Worm (Caenorhabditis elegans): Measurements from ENCODE around the gene K08D9.6.

K08D9.6 gene

ce11 chrV:3236610-3237009 lies 1.8 kb upstream of the K08D9.6 start, which contains the start of the genes K08D9.9 and str-16:
TSS of gene K08D9.9 (minus strand) at chrV:3236710.
TSS of gene str-16 (plus strand) at chrV:3236875.
- no peak for TF ChIP-seq hmg-1.2 (GFP tag; IDR thresholded peaks at IDR 0.05)
- TF ChIP-seq B0035.1 (tag; optimal IDR thresholded peaks at IDR 0.05) = no peak
- TF ChIP-seq Y79H2A.3 (GFP tag; conservative IDR thresholded peaks at IDR 0.05) = no peak
- no peak for TF ChIP-seq snpc-1.1 (tag; optimal IDR thresholded peaks at IDR 0.05; ENCODE audit: insufficient read depth)
- no peak for TF ChIP-seq T26A5.8 (tag; optimal IDR thresholded peaks at IDR 0.05)
- no peak for TF ChIP-seq F23B12.7 (tag; optimal IDR thresholded peaks at IDR 0.05; ENCODE audit: insufficient read depth)
- no peak for TF ChIP-seq ceh-100 (GFP tag; IDR thresholded peaks at IDR 0.05)
- no peak for TF ChIP-seq snpc-4 (GFP tag; optimal IDR thresholded peaks at IDR 0.05)
- TF ChIP-seq snpc-4 (tag; optimal IDR thresholded peaks at IDR 0.05) = no peak
- no peak for TF ChIP-seq ztf-28 (GFP tag; IDR thresholded peaks at IDR 0.05)
- no peak for TF ChIP-seq ztf-6 (GFP tag; IDR thresholded peaks at IDR 0.05)
- no peak for TF ChIP-seq atf-7 (tag; optimal IDR thresholded peaks at IDR 0.05)
- TF ChIP-seq akir-1 (GFP tag; optimal IDR thresholded peaks at IDR 0.05) = no peak
- TF ChIP-seq nhr-90 (tag; optimal IDR thresholded peaks at IDR 0.05) = no peak
- no peak for TF ChIP-seq ztf-18 (tag; optimal IDR thresholded peaks at IDR 0.05)
- no peak for TF ChIP-seq bed-2 (GFP tag; IDR thresholded peaks at IDR 0.05)
- TF ChIP-seq C17E4.6 (GFP tag; IDR thresholded peaks at IDR 0.05) = no peak
- no peak for TF ChIP-seq mel-28 (tag; optimal IDR thresholded peaks at IDR 0.05; ENCODE audit: borderline replicate concordance)

ce11 chrV:3230597-3230996 lies 4.2 kb downstream of the K08D9.6 start, which contains the start of gene K08D9.10:
TSS of gene K08D9.10 (plus strand) at chrV:3230897.
- TF ChIP-seq akir-1 (GFP tag; optimal IDR thresholded peaks at IDR 0.05) (no peak), fkh-3 (tag; optimal IDR thresholded peaks at IDR 0.05) (no peak)

- TF ChIP-seq ets-4 (GFP tag; optimal IDR thresholded peaks at IDR 0.05) = no peak
- no peak for TF ChIP-seq let-607 (tag; optimal IDR thresholded peaks at IDR 0.05)
- TF ChIP-seq ama-1 (optimal IDR thresholded peaks at IDR 0.05) = no peak
- TF ChIP-seq ama-1 (GFP tag; optimal IDR thresholded peaks at IDR 0.05) = no peak
- no peak for TF ChIP-seq F39B2.1 (GFP tag; IDR thresholded peaks at IDR 0.05)
- TF ChIP-seq mcd-1 (GFP tag; IDR thresholded peaks at IDR 0.05) = no peak
- TF ChIP-seq snpc-4 (GFP tag; optimal IDR thresholded peaks at IDR 0.05) = no peak
- TF ChIP-seq snpc-4 (tag; optimal IDR thresholded peaks at IDR 0.05) = no peak
- no peak for TF ChIP-seq T07F8.4 (tag; optimal IDR thresholded peaks at IDR 0.05)
- TF ChIP-seq him-1 (tag; optimal IDR thresholded peaks at IDR 0.05) = no peak
- no peak for TF ChIP-seq ekl-4 (GFP tag; IDR thresholded peaks at IDR 0.05)
- TF ChIP-seq cebp-1 (GFP tag; IDR thresholded peaks at IDR 0.05) = no peak
- TF ChIP-seq cebp-1 (tag; optimal IDR thresholded peaks at IDR 0.05) = no peak
- no peak for TF ChIP-seq F23B12.7 (tag; optimal IDR thresholded peaks at IDR 0.05; ENCODE audit: insufficient read depth)
Measured at ce11 chrV:3230150-3230549, 4.6 kb downstream of the K08D9.6 start.

- TF ChIP-seq C17E4.6 (GFP tag; IDR thresholded peaks at IDR 0.05) (no peak), attf-3 (GFP tag; conservative IDR thresholded peaks at IDR 0.05) (no peak), cebp-2 (GFP tag; IDR thresholded peaks at IDR 0.05) (no peak), chd-7 (tag; optimal IDR thresholded peaks at IDR 0.05) (no peak), nhr-90 (tag; optimal IDR thresholded peaks at IDR 0.05) (no peak), mxl-1 (tag; optimal IDR thresholded peaks at IDR 0.05) (no peak), ccch-3 (GFP tag; optimal IDR thresholded peaks at IDR 0.05) (no peak), lin-54 (GFP tag; optimal IDR thresholded peaks at IDR 0.05) (no peak), repo-1 (tag; optimal IDR thresholded peaks at IDR 0.05) (no peak), Y53F4B.3 (GFP tag; IDR thresholded peaks at IDR 0.05) (no peak), cebp-1 (GFP tag; IDR thresholded peaks at IDR 0.05) (no peak), cebp-1 (tag; optimal IDR thresholded peaks at IDR 0.05) (no peak), lsl-1 (GFP tag; optimal IDR thresholded peaks at IDR 0.05) (no peak), attf-5 (GFP tag; optimal IDR thresholded peaks at IDR 0.05) (no peak), dpff-1 (tag; optimal IDR thresholded peaks at IDR 0.05) (no peak), rcor-1 (GFP tag; IDR thresholded peaks at IDR 0.05) (no peak), ets-4 (GFP tag; optimal IDR thresholded peaks at IDR 0.05) (no peak)
Measured at ce11 chrV:3227373-3227772, 7.4 kb downstream of the K08D9.6 start, which contains the start of gene K08D9.2. TSS of gene K08D9.2 (plus strand) at chrV:3227673.
